Fruit fly (Drosophila melanogaster): ENCODE data around the gene Hsdl2.

Gene Hsdl2

dm6 chr3R:27706581-27707181, 29.4 kb downstream of the Hsdl2 start, which contains the start of the genes CROT and CG12877 (continued):
- peak; percentile 44 for TF ChIP-seq spab (GFP tag; optimal IDR thresholded peaks at IDR 0.05)
- TF ChIP-seq CG11762 (GFP tag; optimal IDR thresholded peaks at IDR 0.05; ENCODE audit: insufficient read depth), result peak; percentile 51
- peak; percentile 82 for TF ChIP-seq CG3032 (tag; optimal IDR thresholded peaks at IDR 0.05)
- TF ChIP-seq cyc (GFP tag; optimal IDR thresholded peaks at IDR 0.05), result peak; percentile 71
- peak; percentile 69 for TF ChIP-seq CG7368 (GFP tag; optimal IDR thresholded peaks at IDR 0.05)
- peak; percentile 82 for TF ChIP-seq Sox15 (GFP tag; optimal IDR thresholded peaks at IDR 0.05)
- peak; percentile 75 for TF ChIP-seq CG31627 (GFP tag; optimal IDR thresholded peaks at IDR 0.05)
- peak; percentile 85 for TF ChIP-seq eg (GFP tag; IDR thresholded peaks at IDR 0.05)
- peak; percentile 77 for TF ChIP-seq lz (GFP tag; optimal IDR thresholded peaks at IDR 0.05)
- peak; percentile 54 for TF ChIP-seq dac (GFP tag; optimal IDR thresholded peaks at IDR 0.05)
- peak; percentile 66 for TF ChIP-seq CG15336 (GFP tag; IDR thresholded peaks at IDR 0.05)
- peak; percentile 54 for TF ChIP-seq CG6808 (GFP tag; optimal IDR thresholded peaks at IDR 0.05)
- no peak for TF ChIP-seq CG6276 (GFP tag; optimal IDR thresholded peaks at IDR 0.05)
- TF ChIP-seq vri (GFP tag; optimal IDR thresholded peaks at IDR 0.05), result peak; percentile 5
- peak; percentile 76 for TF ChIP-seq net (GFP tag; optimal IDR thresholded peaks at IDR 0.05)
- TF ChIP-seq CG10669 (GFP tag; optimal IDR thresholded peaks at IDR 0.05), result peak; percentile 71
- peak; percentile 54 for TF ChIP-seq topi (GFP tag; optimal IDR thresholded peaks at IDR 0.05)
- TF ChIP-seq CG11902 (GFP tag; optimal IDR thresholded peaks at IDR 0.05), result peak; percentile 65
- TF ChIP-seq CG9139 (GFP tag; optimal IDR thresholded peaks at IDR 0.05), result no peak
- TF ChIP-seq CG11294 (GFP tag; IDR thresholded peaks at IDR 0.05), result peak; percentile 78; the same call in 1 of the 2 replicates
- TF ChIP-seq CG6163 (GFP tag; IDR thresholded peaks at IDR 0.05), result peak; percentile 72
- no peak for TF ChIP-seq Hr38 (GFP tag; optimal IDR thresholded peaks at IDR 0.05)
- no peak for TF ChIP-seq OdsH (GFP tag; optimal IDR thresholded peaks at IDR 0.05)
- TF ChIP-seq CG8319 (GFP tag; optimal IDR thresholded peaks at IDR 0.05), result peak; percentile 62
- TF ChIP-seq Eip75B (GFP tag; optimal IDR thresholded peaks at IDR 0.05), result peak; percentile 70
- peak; percentile 75 for TF ChIP-seq Sox102F (GFP tag; optimal IDR thresholded peaks at IDR 0.05)
- peak; percentile 72 for TF ChIP-seq CG3919 (GFP tag; optimal IDR thresholded peaks at IDR 0.05)
- peak; percentile 78 for TF ChIP-seq CG8632 (GFP tag; optimal IDR thresholded peaks at IDR 0.05)
- TF ChIP-seq Lpt (GFP tag; optimal IDR thresholded peaks at IDR 0.05), result peak; percentile 59
- TF ChIP-seq Eip78C (GFP tag), result peak; percentile 90
- peak; percentile 28 for TF ChIP-seq Eip93F (GFP tag; optimal IDR thresholded peaks at IDR 0.05)
- TF ChIP-seq Gug (GFP tag; IDR thresholded peaks at IDR 0.05), result peak; percentile 66
- no peak for TF ChIP-seq Ets21C (GFP tag; optimal IDR thresholded peaks at IDR 0.05)
- peak; percentile 47 for TF ChIP-seq dsx (GFP tag; optimal IDR thresholded peaks at IDR 0.05; ENCODE audit: poor library complexity, severe bottlenecking)
- TF ChIP-seq fd59A (GFP tag; optimal IDR thresholded peaks at IDR 0.05), result peak; percentile 70
- TF ChIP-seq achi (GFP tag; optimal IDR thresholded peaks at IDR 0.05), result peak; percentile 81
- peak; percentile 75 for TF ChIP-seq Sox14 (GFP tag; optimal IDR thresholded peaks at IDR 0.05)
- peak; percentile 70 for TF ChIP-seq Ets96B (tag; optimal IDR thresholded peaks at IDR 0.05)
- no peak for TF ChIP-seq CG4318 (GFP tag; optimal IDR thresholded peaks at IDR 0.05)
- peak; percentile 67 for TF ChIP-seq svp (GFP tag)
- peak; percentile 84 for TF ChIP-seq Hr4 (GFP tag; optimal IDR thresholded peaks at IDR 0.05)
- peak; percentile 85 for TF ChIP-seq CG32006 (GFP tag; optimal IDR thresholded peaks at IDR 0.05)
